Worm (Caenorhabditis elegans) whole organism, L3 larva: Measurements from ENCODE around the gene dph-2.

Source experiments
- nfya-1 ChIP-seq: sonication (generic microtip); optimal IDR thresholded peaks from 2 replicates; lab custom pipeline; 2017; ENCODE audit warnings: missing genetic modification characterization, mild to moderate bottlenecking, missing compliant biosample characterization, antibody characterized with exemption, moderate library complexity; ENCODE audit not compliant: insufficient read depth
- nhr-76 ChIP-seq: fragments of 150-350 bp; sonication (generic microtip); optimal IDR thresholded peaks from 5 replicates; lab custom pipeline; 2014; ENCODE audit warnings: missing biosample characterization, missing genetic modification characterization

DNA sequence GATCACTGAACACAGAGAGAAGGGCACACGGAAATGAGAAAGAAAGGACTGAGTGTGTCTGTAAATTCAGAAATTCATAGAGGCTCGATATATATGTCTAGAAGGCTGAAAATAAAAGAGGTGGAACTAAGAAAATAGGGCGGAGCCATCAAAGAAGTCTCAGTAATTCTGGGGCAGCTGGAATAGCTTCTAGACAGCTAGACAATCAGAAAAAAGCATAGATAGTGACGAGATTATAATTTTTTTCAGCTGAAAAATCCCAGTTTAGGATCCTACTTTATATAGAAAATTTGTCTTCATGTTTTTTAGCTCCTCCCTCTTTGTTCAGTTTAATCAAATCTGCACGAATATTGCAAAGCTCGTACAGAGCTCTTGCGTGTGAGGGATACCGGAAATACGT is 49.1 kb downstream of the dph-2 start, which contains the start of gene D2089.3:
- TF ChIP-seq nfya-1 (tag; lab: Kevin White, UChicago) (no peak), nhr-76 (no peak)
